Fruit fly (Drosophila melanogaster) whole organism: ENCODE data around the gene CG5402.

Experiments used
- CG8478 ChIP-seq: fragments of >200 bp; optimal IDR thresholded peaks from 2 replicates; lab custom pipeline; 2018; ENCODE audit warnings: inconsistent platforms
- Dll ChIP-seq: fragments of >200 bp; optimal IDR thresholded peaks from 2 replicates; lab custom pipeline; 2017
- EcR ChIP-seq, 2 experiments: fragments of >200 bp; optimal IDR thresholded peaks; 2 replicates each; lab custom pipeline; 2017; ENCODE audit warnings: missing biosample characterization in 2 of 2, missing genetic modification characterization in 2 of 2, missing genetic modification reagents in 2 of 2
- pan ChIP-seq: fragments of >200 bp; optimal IDR thresholded peaks from 2 replicates; lab custom pipeline; 2017
- usp ChIP-seq: fragments of >200 bp; optimal IDR thresholded peaks from 2 replicates; lab custom pipeline; 2017; ENCODE audit warnings: missing biosample characterization, missing genetic modification characterization, mixed read lengths

- TF ChIP-seq EcR (GFP tag; optimal IDR thresholded peaks at IDR 0.05; lab: Kevin White, UChicago) = no peak
- TF ChIP-seq usp (GFP tag; lab: Kevin White, UChicago) = no peak
- no peak for TF ChIP-seq Dll (lab: Kevin White, UChicago)
- TF ChIP-seq CG8478 = no peak
- no peak for TF ChIP-seq pan (lab: Kevin White, UChicago)
These were observed 41.4 kb upstream of the CG5402 start, which contains the start of gene Gr98c for dm6 chr3R:27544143-27544542.
